Worm (Caenorhabditis elegans): Measurements from ENCODE around the gene unc-49.

DNA sequence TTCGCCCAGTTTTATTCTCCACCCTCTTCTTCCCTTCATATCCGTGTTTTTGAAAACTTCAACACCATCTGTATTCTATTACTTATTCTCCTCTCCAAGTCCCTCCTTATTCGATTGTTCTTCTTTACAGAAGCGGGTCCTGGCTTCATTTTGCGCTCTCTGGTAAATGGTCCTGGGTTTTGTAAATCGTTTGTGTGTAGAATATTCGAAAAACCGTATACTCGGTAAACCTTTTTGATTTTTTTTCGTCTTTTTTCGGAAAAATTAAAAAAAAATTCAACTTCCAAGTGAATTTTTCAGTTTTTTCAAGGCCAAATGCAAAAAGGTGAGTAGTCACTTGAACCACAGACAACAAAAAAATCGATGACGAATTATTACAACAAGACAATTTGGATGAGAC lies 45.6 kb upstream of the unc-49 start, which contains the start of gene D2045.9:
- no peak for TF ChIP-seq M03D4.4 (tag; optimal IDR thresholded peaks at IDR 0.05)
- TF ChIP-seq lsy-2 (tag; optimal IDR thresholded peaks at IDR 0.05) = no peak
- no peak for TF ChIP-seq elt-1 (tag; optimal IDR thresholded peaks at IDR 0.05; ENCODE audit: borderline replicate concordance, insufficient read depth)
- no peak for TF ChIP-seq ham-2 (GFP tag; optimal IDR thresholded peaks at IDR 0.05)
- no peak for TF ChIP-seq nhr-237 (tag; optimal IDR thresholded peaks at IDR 0.05)
- TF ChIP-seq unc-62 (GFP tag; optimal IDR thresholded peaks at IDR 0.05) = no peak
- no peak for TF ChIP-seq ztf-11 (tag; optimal IDR thresholded peaks at IDR 0.05)
- no peak for TF ChIP-seq unc-39 (tag; optimal IDR thresholded peaks at IDR 0.05)
- TF ChIP-seq pha-4 (tag; optimal IDR thresholded peaks at IDR 0.05) = no peak
- no peak for TF ChIP-seq nhr-28 (tag; optimal IDR thresholded peaks at IDR 0.05)
